Worm (Caenorhabditis elegans): ENCODE data around the gene akt-1.

The akt-1 gene

ce11 chrV:10203435-10204009, 45.2 kb upstream of the akt-1 start, which contains the start of gene chpf-1 (continued):
- TF ChIP-seq rnt-1 (tag; optimal IDR thresholded peaks at IDR 0.05) (no peak), aha-1 (tag; optimal IDR thresholded peaks at IDR 0.05) (no peak), irx-1 (tag; optimal IDR thresholded peaks at IDR 0.05) (no peak), fkh-8 (tag; optimal IDR thresholded peaks at IDR 0.05) (no peak), mep-1 (tag; optimal IDR thresholded peaks at IDR 0.05) (peak; percentile 20), unc-130 (tag; optimal IDR thresholded peaks at IDR 0.05) (peak; percentile 26), skn-1 (tag; optimal IDR thresholded peaks at IDR 0.05) (no peak), fos-1 (tag; optimal IDR thresholded peaks at IDR 0.05) (no peak), ces-1 (GFP tag; optimal IDR thresholded peaks at IDR 0.05) (no peak), fkh-10 (GFP tag; optimal IDR thresholded peaks at IDR 0.05) (no peak), hpl-2 (GFP tag; optimal IDR thresholded peaks at IDR 0.05) (no peak), nhr-71 (tag; optimal IDR thresholded peaks at IDR 0.05) (peak; percentile 31), Y116A8C.19 (tag; optimal IDR thresholded peaks at IDR 0.05; ENCODE audit: borderline replicate concordance) (no peak), nhr-28 (tag; optimal IDR thresholded peaks at IDR 0.05) (no peak), isw-1 (GFP tag; IDR thresholded peaks at IDR 0.05) (no peak), nhr-20 (tag; optimal IDR thresholded peaks at IDR 0.05) (peak; percentile 11), efl-1 (optimal IDR thresholded peaks at IDR 0.05) (no peak), efl-1 (GFP tag; optimal IDR thresholded peaks at IDR 0.05 in 1 of 2) (no peak), mef-2 (tag; optimal IDR thresholded peaks at IDR 0.05) (no peak), nhr-76 (tag; optimal IDR thresholded peaks at IDR 0.05) (no peak), ceh-63 (GFP tag; optimal IDR thresholded peaks at IDR 0.05) (no peak), unc-98 (GFP tag; IDR thresholded peaks at IDR 0.05) (no peak), nhr-77 (tag; optimal IDR thresholded peaks at IDR 0.05) (no peak), nhr-237 (tag; optimal IDR thresholded peaks at IDR 0.05) (no peak), fkh-4 (tag; optimal IDR thresholded peaks at IDR 0.05; ENCODE audit: borderline replicate concordance) (no peak), snu-23 (GFP tag; optimal IDR thresholded peaks at IDR 0.05) (peak; percentile 29), ztf-11 (tag; optimal IDR thresholded peaks at IDR 0.05) (no peak), mab-9 (GFP tag; IDR thresholded peaks at IDR 0.05) (no peak), pqm-1 (tag; optimal IDR thresholded peaks at IDR 0.05) (no peak)

ce11 chrV:10204863-10205338, 43.8 kb upstream of the akt-1 start, which contains the start of the genes ZK856.19 and ZK856.11:
ZK856.19 (minus strand) TSS chrV:10204913.
ZK856.11 (minus strand) TSS chrV:10204938.
- TF ChIP-seq unc-98 (GFP tag; IDR thresholded peaks at IDR 0.05) (no peak), irx-1 (tag; optimal IDR thresholded peaks at IDR 0.05) (peak; percentile 40), efl-1 (optimal IDR thresholded peaks at IDR 0.05) (peak; percentile 63 to 74), efl-1 (GFP tag; optimal IDR thresholded peaks at IDR 0.05 in 1 of 2) (peak; percentile 66 to 97), fos-1 (tag; optimal IDR thresholded peaks at IDR 0.05) (peak; percentile 27), zip-4 (GFP tag; optimal IDR thresholded peaks at IDR 0.05) (peak; percentile 4), ets-5 (GFP tag; IDR thresholded peaks at IDR 0.05) (no peak), egl-27 (tag; optimal IDR thresholded peaks at IDR 0.05) (no peak), alr-1 (tag; optimal IDR thresholded peaks at IDR 0.05; ENCODE audit: borderline replicate concordance) (no peak), lir-3 (tag; optimal IDR thresholded peaks at IDR 0.05; ENCODE audit: poor library complexity) (peak; percentile 50), lin-14 (GFP tag; optimal IDR thresholded peaks at IDR 0.05) (peak; percentile 69), nhr-85 (tag) (peak; percentile 86), efl-3 (GFP tag; optimal IDR thresholded peaks at IDR 0.05) (no peak), nhr-71 (tag; optimal IDR thresholded peaks at IDR 0.05) (peak; percentile 85), snu-23 (GFP tag; optimal IDR thresholded peaks at IDR 0.05) (peak; percentile 79), hpl-2 (GFP tag; optimal IDR thresholded peaks at IDR 0.05) (no peak), ceh-82 (tag; optimal IDR thresholded peaks at IDR 0.05) (peak; percentile 21 to 47 (median 40)), nhr-12 (tag; optimal IDR thresholded peaks at IDR 0.05) (no peak), blmp-1 (tag; optimal IDR thresholded peaks at IDR 0.05) (peak; percentile 76), tbx-2 (tag; optimal IDR thresholded peaks at IDR 0.05) (peak; percentile 78), lin-39 (tag; optimal IDR thresholded peaks at IDR 0.05) (peak; percentile 37), ceh-88 (GFP tag; IDR thresholded peaks at IDR 0.05) (no peak), mep-1 (tag; optimal IDR thresholded peaks at IDR 0.05) (peak; percentile 88), unc-62 (GFP tag; optimal IDR thresholded peaks at IDR 0.05) (no peak), skn-1 (tag; optimal IDR thresholded peaks at IDR 0.05) (peak; percentile 37), lin-35 (GFP tag; optimal IDR thresholded peaks at IDR 0.05) (peak; percentile 70 to 75), pax-3 (tag; optimal IDR thresholded peaks at IDR 0.05) (no peak), nhr-19 (GFP tag; conservative IDR thresholded peaks at IDR 0.05) (peak; percentile 75), dpl-1 (GFP tag; optimal IDR thresholded peaks at IDR 0.05) (peak; percentile 58 to 73 (median 72)), C16A3.4 (tag; optimal IDR thresholded peaks at IDR 0.05) (peak; percentile 68), ama-1 (optimal IDR thresholded peaks at IDR 0.05) (peak; percentile 6), lsy-2 (tag; optimal IDR thresholded peaks at IDR 0.05) (peak; percentile 79 to 88)

All from whole organism, L1 larva.